Worm (Caenorhabditis elegans): ENCODE data around the gene Y51A2A.16.
"Not testable (repeated sequence)": the region's sequence is repeated elsewhere in the genome, so short reads cannot be mapped to it uniquely, and the experiment has no call there.

Y51A2A.16 gene

DNA sequence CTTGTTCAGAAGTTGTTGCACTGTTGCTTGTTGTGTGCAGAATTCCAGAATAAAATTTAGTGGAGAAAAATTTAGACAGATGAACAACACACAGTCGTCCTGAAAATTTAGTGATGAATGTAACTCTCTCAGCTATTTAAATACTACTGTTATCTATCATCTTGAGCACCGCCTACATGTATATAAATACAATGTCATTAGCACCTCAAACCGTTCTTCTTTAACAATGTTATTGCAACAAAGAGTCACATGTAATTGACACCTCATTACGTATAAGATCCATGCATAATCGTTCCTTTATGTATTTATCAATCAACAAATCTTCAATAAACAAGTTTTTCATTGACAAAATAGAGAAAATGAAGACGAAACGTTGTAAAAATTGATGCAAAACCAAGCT lies at the start of gene Y51A2A.16:
Gene Y51A2A.16 (minus strand): TSS at position 101 of the 400 bp plus-strand sequence.
- TF ChIP-seq nhr-43 (tag; optimal IDR thresholded peaks at IDR 0.05; ENCODE audit: poor library complexity, severe bottlenecking): no peak
- no peak for TF ChIP-seq eor-1 (tag; optimal IDR thresholded peaks at IDR 0.05)
- no peak for TF ChIP-seq unc-39 (tag; optimal IDR thresholded peaks at IDR 0.05)
- TF ChIP-seq aly-2 (tag; optimal IDR thresholded peaks at IDR 0.05): no peak
- TF ChIP-seq mml-1 (tag; optimal IDR thresholded peaks at IDR 0.05): no peak
- TF ChIP-seq nhr-237 (tag; optimal IDR thresholded peaks at IDR 0.05): no peak
- TF ChIP-seq unc-62 (GFP tag; optimal IDR thresholded peaks at IDR 0.05): no peak
- TF ChIP-seq egl-5 (tag; optimal IDR thresholded peaks at IDR 0.05): no peak
- TF ChIP-seq nhr-12 (tag; optimal IDR thresholded peaks at IDR 0.05): no peak
- no peak for TF ChIP-seq elt-3 (tag; optimal IDR thresholded peaks at IDR 0.05)

DNA sequence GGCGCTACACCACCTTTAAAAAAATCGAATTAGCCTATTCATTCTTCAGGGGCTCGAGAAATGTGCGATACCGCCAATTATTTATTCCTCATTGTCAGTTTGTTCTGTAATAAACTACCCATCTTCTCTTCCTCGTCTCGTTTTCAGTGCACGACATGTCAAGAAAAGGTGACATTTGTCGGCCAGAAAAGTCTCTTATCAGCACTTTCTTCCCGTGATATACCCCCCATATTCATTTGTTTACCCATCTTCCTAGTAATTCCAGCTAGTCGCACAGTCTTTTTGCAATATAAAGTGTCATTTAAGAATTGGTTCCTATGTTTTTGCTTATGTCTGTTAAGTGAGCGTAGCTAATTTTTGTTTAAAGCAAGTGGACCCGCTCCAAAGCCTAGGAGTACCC lies 43.8 kb upstream of the Y51A2A.16 start:
- TF ChIP-seq pha-4 (tag; optimal IDR thresholded peaks at IDR 0.05) (peak; percentile 9), snpc-4 (tag; optimal IDR thresholded peaks at IDR 0.05) (no peak), elt-2 (tag; optimal IDR thresholded peaks at IDR 0.05) (peak; percentile 73), pqm-1 (tag; optimal IDR thresholded peaks at IDR 0.05) (peak; percentile 15), jun-1 (tag; optimal IDR thresholded peaks at IDR 0.05) (peak; percentile 51)

DNA sequence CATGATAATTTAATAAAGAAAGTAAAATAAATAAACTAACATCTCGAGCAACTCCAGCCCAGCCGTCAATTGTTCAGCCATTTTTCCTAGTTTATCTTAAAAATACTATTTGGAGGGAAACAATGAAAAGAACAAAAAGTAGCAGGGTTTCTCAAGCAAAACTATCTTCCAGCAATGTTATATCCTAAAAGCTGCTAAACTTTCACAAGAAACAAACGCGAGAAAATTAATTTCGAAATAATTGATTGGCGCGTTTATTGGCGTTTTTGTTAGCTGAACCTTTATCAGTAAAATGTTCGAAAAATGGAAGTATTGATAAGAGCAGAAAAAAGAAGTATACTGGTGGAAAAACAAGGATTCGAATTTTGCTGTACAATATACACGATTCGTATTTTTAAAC lies 42.6 kb upstream of the Y51A2A.16 start, which contains the start of gene B0462.5:
Gene B0462.5 (minus strand): TSS at position 101 of the 400 bp plus-strand sequence.
- TF ChIP-seq mdl-1 (tag; optimal IDR thresholded peaks at IDR 0.05) (no peak), pqm-1 (tag; optimal IDR thresholded peaks at IDR 0.05) (peak; percentile 3), nhr-23 (tag; optimal IDR thresholded peaks at IDR 0.05) (no peak), jun-1 (tag; optimal IDR thresholded peaks at IDR 0.05) (no peak), elt-2 (tag; optimal IDR thresholded peaks at IDR 0.05) (peak; percentile 50), nhr-77 (tag; optimal IDR thresholded peaks at IDR 0.05) (no peak)

- TF ChIP-seq ZK546.5 (tag; optimal IDR thresholded peaks at IDR 0.05): no peak
- no peak for TF ChIP-seq ceh-9 (tag; optimal IDR thresholded peaks at IDR 0.05)
- no peak for TF ChIP-seq ztf-11 (tag; optimal IDR thresholded peaks at IDR 0.05)
- no peak for TF ChIP-seq fos-1 (tag; optimal IDR thresholded peaks at IDR 0.05)
- no peak for TF ChIP-seq nhr-12 (tag; optimal IDR thresholded peaks at IDR 0.05)
- no peak for TF ChIP-seq pqm-1 (tag; optimal IDR thresholded peaks at IDR 0.05)
- no peak for TF ChIP-seq nhr-76 (tag; optimal IDR thresholded peaks at IDR 0.05)
Observed at ce11 chrV:18318312-18318711, 37.6 kb upstream of the Y51A2A.16 start, which contains the start of gene fbxb-119. fbxb-119 (plus strand) TSS chrV:18318612.

ce11 chrV:18302414-18302813 lies 21.7 kb upstream of the Y51A2A.16 start, which contains the start of gene Y51A2A.6:
Y51A2A.6 (plus strand) TSS chrV:18302714.
- TF ChIP-seq unc-62 (GFP tag; optimal IDR thresholded peaks at IDR 0.05); unc-39 (tag; optimal IDR thresholded peaks at IDR 0.05); mml-1 (tag; optimal IDR thresholded peaks at IDR 0.05): not testable (repeated sequence)

- TF ChIP-seq R02D3.7 (tag; optimal IDR thresholded peaks at IDR 0.05): no peak
- TF ChIP-seq jun-1 (tag; optimal IDR thresholded peaks at IDR 0.05): no peak
- TF ChIP-seq nhr-77 (tag; optimal IDR thresholded peaks at IDR 0.05): no peak
- TF ChIP-seq unc-39 (tag; optimal IDR thresholded peaks at IDR 0.05): no peak
- no peak for TF ChIP-seq nhr-23 (tag; optimal IDR thresholded peaks at IDR 0.05)
- TF ChIP-seq ceh-9 (tag; optimal IDR thresholded peaks at IDR 0.05): no peak
- no peak for TF ChIP-seq aly-2 (tag; optimal IDR thresholded peaks at IDR 0.05)
- no peak for TF ChIP-seq nhr-43 (tag; optimal IDR thresholded peaks at IDR 0.05; ENCODE audit: poor library complexity, severe bottlenecking)
- TF ChIP-seq elt-3 (tag; optimal IDR thresholded peaks at IDR 0.05): no peak
- TF ChIP-seq ceh-16 (tag; optimal IDR thresholded peaks at IDR 0.05): no peak
- TF ChIP-seq snpc-4 (tag; optimal IDR thresholded peaks at IDR 0.05): no peak
- TF ChIP-seq egl-5 (tag; optimal IDR thresholded peaks at IDR 0.05): no peak
Observed at ce11 chrV:18299313-18299712, 18.6 kb upstream of the Y51A2A.16 start.

ce11 chrV:18298506-18298905 lies 17.8 kb upstream of the Y51A2A.16 start, which contains the start of gene Y51A2A.5:
Y51A2A.5 (plus strand) TSS chrV:18298806.
- TF ChIP-seq egl-5 (tag; optimal IDR thresholded peaks at IDR 0.05): no peak
- TF ChIP-seq ZK546.5 (tag; optimal IDR thresholded peaks at IDR 0.05): no peak
- TF ChIP-seq nhr-43 (tag; optimal IDR thresholded peaks at IDR 0.05; ENCODE audit: poor library complexity, severe bottlenecking): no peak
- no peak for TF ChIP-seq pqm-1 (tag; optimal IDR thresholded peaks at IDR 0.05)

DNA sequence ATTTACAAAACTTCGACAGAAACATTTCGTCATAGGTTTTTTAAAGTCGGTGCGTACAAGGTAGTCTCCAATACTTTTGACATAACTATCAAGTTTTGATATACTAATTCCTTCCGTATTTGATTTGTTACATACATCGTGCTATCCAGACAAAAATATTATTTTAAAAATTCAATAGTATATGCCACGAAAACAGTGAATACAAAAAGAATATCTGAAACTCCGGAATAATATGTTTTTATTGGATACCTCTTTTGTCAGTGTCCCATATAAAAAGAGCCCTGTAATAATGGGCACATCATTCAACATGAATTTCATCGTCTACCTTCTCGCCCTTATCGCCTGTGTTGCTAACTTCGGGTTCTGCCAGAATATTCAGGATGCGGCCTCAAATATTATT lies 11.6 kb upstream of the Y51A2A.16 start, which contains the start of gene Y51A2A.12:
Gene Y51A2A.12 (plus strand): TSS at position 301 of the 400 bp plus-strand sequence.
- TF ChIP-seq ztf-11 (tag; optimal IDR thresholded peaks at IDR 0.05): no peak
- TF ChIP-seq eor-1 (tag; optimal IDR thresholded peaks at IDR 0.05): no peak
- no peak for TF ChIP-seq nhr-76 (tag; optimal IDR thresholded peaks at IDR 0.05)
- no peak for TF ChIP-seq skn-1 (tag; optimal IDR thresholded peaks at IDR 0.05)
- TF ChIP-seq nhr-77 (tag; optimal IDR thresholded peaks at IDR 0.05): no peak

Data from whole organism, L3 larva.